Fruit fly (Drosophila melanogaster) S2 (cell line): ENCODE measurements around the gene Clp.

Experiments
- CG8478 ChIP-seq: fragments of >200 bp; optimal IDR thresholded peaks from 2 replicates; lab custom pipeline; 2018
- CTCF ChIP-seq, 2 experiments: fragments of >200 bp; optimal IDR thresholded peaks; 2 replicates each; lab custom pipeline; 2018

DNA sequence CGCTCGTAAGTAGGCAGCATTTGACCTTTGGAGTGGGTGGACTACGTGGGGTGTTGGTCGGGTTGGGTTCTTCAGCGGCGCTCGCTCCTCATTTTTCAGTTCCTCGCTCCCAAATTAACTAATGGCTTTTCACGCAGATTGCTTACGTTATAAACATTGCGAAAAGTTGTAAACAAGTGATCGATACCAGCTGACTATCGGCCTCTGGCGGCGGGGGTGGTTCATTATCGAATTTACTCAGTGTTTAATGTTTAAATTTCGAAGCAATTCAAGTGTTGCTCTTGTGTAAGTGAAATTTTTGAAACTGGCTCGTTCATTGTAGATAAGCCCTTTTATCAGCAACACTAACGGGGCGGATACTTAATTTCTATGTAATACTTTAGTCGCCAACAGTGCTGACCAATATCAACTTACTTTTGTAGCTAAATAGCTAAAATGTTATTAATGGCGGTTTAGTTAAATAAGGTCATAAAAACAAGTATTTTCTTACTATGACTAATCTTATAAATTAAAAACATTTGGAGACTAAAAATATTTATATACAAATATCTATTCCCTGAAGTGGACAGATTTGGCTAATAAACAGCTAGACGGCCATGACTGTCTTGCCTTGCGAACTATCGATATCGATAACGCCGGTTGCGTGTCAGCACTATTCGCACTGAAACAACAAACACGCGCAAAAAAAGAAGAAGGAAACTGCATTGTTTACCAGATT is at the start of gene Clp, which contains the start of gene PGAP2:
- TF ChIP-seq CG8478 (lab: Kevin White, UChicago) (no peak), CTCF (optimal IDR thresholded peaks at IDR 0.05; lab: Kevin White, UChicago) (peak in 1 of 2 experiments; percentile 35)
